Worm (Caenorhabditis elegans): ENCODE data around the gene gop-3.

gop-3 gene

ce11 chrIII:5273396-5273857 is 12.9 kb downstream of the gop-3 start, which contains the start of gene ztf-8 (continued):
- TF ChIP-seq aptf-3 (GFP tag; IDR thresholded peaks at IDR 0.05) (0 out of 2 replicates have a peak, but pooled peaks have one; percentile 22), K12H6.12 (tag; optimal IDR thresholded peaks at IDR 0.05) (no peak), athp-1 (tag; optimal IDR thresholded peaks at IDR 0.05) (peak; percentile 42), F57A8.1 (GFP tag; optimal IDR thresholded peaks at IDR 0.05) (no peak), madf-8 (GFP tag; conservative IDR thresholded peaks at IDR 0.05) (no peak), ZK185.1 (tag; optimal IDR thresholded peaks at IDR 0.05; ENCODE audit: poor library complexity, severe bottlenecking) (no peak), lin-40 (tag; optimal IDR thresholded peaks at IDR 0.05) (no peak), zfh-2 (GFP tag; conservative IDR thresholded peaks at IDR 0.05) (no peak), hlh-12 (tag; optimal IDR thresholded peaks at IDR 0.05) (no peak), nhr-120 (GFP tag; IDR thresholded peaks at IDR 0.05) (no peak), F23B12.7 (tag; optimal IDR thresholded peaks at IDR 0.05; ENCODE audit: insufficient read depth) (no peak), ets-4 (GFP tag; optimal IDR thresholded peaks at IDR 0.05) (no peak), hmg-1.2 (GFP tag; IDR thresholded peaks at IDR 0.05) (peak; percentile 18; the same call in 1 of the 2 replicates), ztf-6 (GFP tag; IDR thresholded peaks at IDR 0.05) (no peak), die-1 (tag; optimal IDR thresholded peaks at IDR 0.05) (peak; percentile 32), T26A5.8 (tag; optimal IDR thresholded peaks at IDR 0.05) (peak; percentile 30), egl-18 (GFP tag; IDR thresholded peaks at IDR 0.05) (no peak), Y95B8A.8 (GFP tag; IDR thresholded peaks at IDR 0.05) (no peak), madf-10 (tag; optimal IDR thresholded peaks at IDR 0.05) (no peak), gei-17 (GFP tag; optimal IDR thresholded peaks at IDR 0.05) (no peak), F49E8.2 (tag; optimal IDR thresholded peaks at IDR 0.05; ENCODE audit: insufficient read depth) (peak; percentile 75), rcor-1 (GFP tag; IDR thresholded peaks at IDR 0.05) (peak; percentile 38), sea-2 (GFP tag; IDR thresholded peaks at IDR 0.05) (no peak), F10E7.11 (tag; optimal IDR thresholded peaks at IDR 0.05) (no peak), T07F8.4 (tag; optimal IDR thresholded peaks at IDR 0.05) (no peak), chd-7 (tag; optimal IDR thresholded peaks at IDR 0.05) (no peak), ztf-22 (GFP tag; optimal IDR thresholded peaks at IDR 0.05) (no peak), bed-2 (GFP tag; IDR thresholded peaks at IDR 0.05) (no peak), Y56A3A.18 (GFP tag; IDR thresholded peaks at IDR 0.05) (no peak), B0019.2 (GFP tag; conservative IDR thresholded peaks at IDR 0.05) (no peak), nhr-90 (tag; optimal IDR thresholded peaks at IDR 0.05) (no peak), him-1 (tag; optimal IDR thresholded peaks at IDR 0.05) (no peak), ama-1 (optimal IDR thresholded peaks at IDR 0.05) (peak; percentile 37), ama-1 (GFP tag; optimal IDR thresholded peaks at IDR 0.05) (peak in 1 of 2 experiments; percentile 5), ztf-26 (tag; optimal IDR thresholded peaks at IDR 0.05) (peak; percentile 12), lin-26 (GFP tag; IDR thresholded peaks at IDR 0.05) (no peak), hlh-26 (GFP tag; conservative IDR thresholded peaks at IDR 0.05) (no peak), nfya-1 (tag; optimal IDR thresholded peaks at IDR 0.05; ENCODE audit: borderline replicate concordance, insufficient read depth) (no peak), zim-3 (tag; optimal IDR thresholded peaks at IDR 0.05) (peak; percentile 31), F57C9.4 (tag; optimal IDR thresholded peaks at IDR 0.05) (no peak), dox-1 (GFP tag; IDR thresholded peaks at IDR 0.05) (peak; percentile 19; the same call in 1 of the 2 replicates), F37B4.10 (GFP tag; IDR thresholded peaks at IDR 0.05) (no peak), tbx-9 (tag; optimal IDR thresholded peaks at IDR 0.05; ENCODE audit: borderline replicate concordance) (no peak), Y53F4B.3 (GFP tag; IDR thresholded peaks at IDR 0.05) (no peak), cebp-1 (GFP tag; IDR thresholded peaks at IDR 0.05) (no peak), cebp-1 (tag; optimal IDR thresholded peaks at IDR 0.05) (peak; percentile 38), ceh-58 (GFP tag; IDR thresholded peaks at IDR 0.05) (no peak), ekl-4 (GFP tag; IDR thresholded peaks at IDR 0.05) (no peak), somi-1 (GFP tag; optimal IDR thresholded peaks at IDR 0.05) (no peak), egrh-3 (GFP tag; IDR thresholded peaks at IDR 0.05) (no peak)

Measured in whole organism, young adult.